Worm (Caenorhabditis elegans): ENCODE measurements around the gene gst-12.

ce11 chrII:13636596-13636995 is 18.7 kb upstream of the gst-12 start:
- TF ChIP-seq him-1 (tag; optimal IDR thresholded peaks at IDR 0.05), result no peak
- no peak for TF ChIP-seq dao-5 (tag; optimal IDR thresholded peaks at IDR 0.05)
- TF ChIP-seq W03F9.2 (tag; optimal IDR thresholded peaks at IDR 0.05), result no peak
